Fruit fly (Drosophila melanogaster) S2 (cell line): ENCODE data around the gene Srg2.

Experiments
- CG8478 ChIP-seq: fragments of >200 bp; optimal IDR thresholded peaks from 2 replicates; lab custom pipeline; 2018
- CTCF ChIP-seq, 2 experiments: fragments of >200 bp; optimal IDR thresholded peaks; 2 replicates each; lab custom pipeline; 2018

- TF ChIP-seq CG8478 (lab: Kevin White, UChicago), result no peak
- TF ChIP-seq CTCF (optimal IDR thresholded peaks at IDR 0.05; lab: Kevin White, UChicago), result no peak
These were observed 7.9 kb upstream of the Srg2 start for dm6 chr3L:10105820-10106219.
